Worm (Caenorhabditis elegans) whole organism, L1 larva: Measurements from ENCODE around the gene srd-42.

Source experiments
- dpl-1 ChIP-seq, 3 experiments: fragments of 150-350 bp in 2 of 3; sonication (generic microtip) in 1 of 3; optimal IDR thresholded peaks; 2 replicates each; lab custom pipeline; 2014 to 2017; ENCODE audit warnings: missing biosample characterization in 3 of 3, missing genetic modification characterization in 3 of 3, missing genetic modification reagents in 3 of 3
- elt-3 ChIP-seq, 6 experiments: fragments of 150-350 bp in 1 of 6; sonication (generic microtip); optimal IDR thresholded peaks; 2 replicates each; lab custom pipeline; 2017 to 2018; ENCODE audit warnings: missing biosample characterization in 6 of 6, missing genetic modification characterization in 6 of 6, inconsistent platforms in 1 of 6
- fkh-10 ChIP-seq: sonication (generic microtip); optimal IDR thresholded peaks from 2 replicates; lab custom pipeline; 2017; ENCODE audit warnings: missing biosample characterization, missing genetic modification reagents, missing genetic modification characterization
- irx-1 ChIP-seq: sonication (generic microtip); optimal IDR thresholded peaks from 2 replicates; lab custom pipeline; 2016; ENCODE audit warnings: missing genetic modification characterization, missing compliant biosample characterization
- isw-1 ChIP-seq: fragments of 200-800 bp; sonication (Bioruptor generic); IDR thresholded peaks from 2 replicates; pipeline ENCODE4 v1.3.6; 2022; ENCODE audit warnings: missing genetic modification characterization, missing compliant biosample characterization
- nhr-77 ChIP-seq: fragments of 150-350 bp; optimal IDR thresholded peaks from 2 replicates; lab custom pipeline; 2014; ENCODE audit warnings: missing biosample characterization, missing genetic modification characterization
- xbp-1 ChIP-seq: sonication (generic microtip); optimal IDR thresholded peaks from 2 replicates; lab custom pipeline; 2016; ENCODE audit warnings: missing genetic modification characterization, missing compliant biosample characterization
- zip-4 ChIP-seq: fragments of 200-800 bp; sonication (Bioruptor generic); optimal IDR thresholded peaks from 2 replicates; lab custom pipeline; 2018; ENCODE audit warnings: mild to moderate bottlenecking, missing genetic modification characterization, moderate library complexity, missing compliant biosample characterization

ce11 chrX:13323697-13324096 is 20.4 kb upstream of the srd-42 start:
- TF ChIP-seq dpl-1 (GFP tag; optimal IDR thresholded peaks at IDR 0.05; lab: Kevin White, UChicago) (no peak), fkh-10 (GFP tag; lab: Kevin White, UChicago) (no peak), elt-3 (tag; optimal IDR thresholded peaks at IDR 0.05; lab: Kevin White, UChicago) (no peak), nhr-77 (tag; lab: Kevin White, UChicago) (no peak), isw-1 (GFP tag; lab: Robert Waterston, UW) (no peak), zip-4 (GFP tag; lab: Kevin White, UChicago) (no peak), irx-1 (no peak), xbp-1 (tag; lab: Kevin White, UChicago) (no peak)
